Fruit fly (Drosophila melanogaster) whole organism, prepupa: ENCODE results near the gene Drs.

Source experiments
- CG10631 ChIP-seq: fragments of 200-800 bp; sonication (Bioruptor generic); optimal IDR thresholded peaks from 2 replicates; lab custom pipeline; 2016; ENCODE audit warnings: missing biosample characterization, missing genetic modification characterization
- CG11902 ChIP-seq: fragments of 200-800 bp; sonication (Bioruptor generic); optimal IDR thresholded peaks from 3 replicates; lab custom pipeline; 2016; ENCODE audit warnings: missing biosample characterization, missing genetic modification characterization
- CG15336 ChIP-seq: fragments of 200-800 bp; sonication (Bioruptor generic); IDR thresholded peaks from 2 replicates; pipeline ENCODE4 v1.3.6; 2022; ENCODE audit warnings: missing biosample characterization, missing genetic modification characterization
- CG1621 ChIP-seq: fragments of 200-800 bp; sonication (Bioruptor generic); optimal IDR thresholded peaks from 3 replicates; lab custom pipeline; 2018; ENCODE audit warnings: missing biosample characterization, mild to moderate bottlenecking, missing genetic modification characterization
- CG3032 ChIP-seq: fragments of 200-800 bp; optimal IDR thresholded peaks from 2 replicates; lab custom pipeline; 2019; ENCODE audit warnings: missing biosample characterization, mild to moderate bottlenecking, missing genetic modification characterization, moderate library complexity
- CG31627 ChIP-seq: fragments of 200-800 bp; sonication (Bioruptor generic); optimal IDR thresholded peaks from 3 replicates; lab custom pipeline; 2016; ENCODE audit warnings: missing biosample characterization, missing genetic modification characterization
- CG32006 ChIP-seq: fragments of 200-800 bp; sonication (Bioruptor generic); optimal IDR thresholded peaks from 3 replicates; lab custom pipeline; 2017; ENCODE audit warnings: missing biosample characterization, mild to moderate bottlenecking, missing genetic modification characterization
- CG3919 ChIP-seq: fragments of 200-800 bp; sonication (Bioruptor generic); optimal IDR thresholded peaks from 3 replicates; lab custom pipeline; 2016; ENCODE audit warnings: missing biosample characterization, missing genetic modification characterization
- CG4318 ChIP-seq: fragments of 200-800 bp; sonication (Bioruptor generic); optimal IDR thresholded peaks from 3 replicates; lab custom pipeline; 2017; ENCODE audit warnings: missing biosample characterization, mild to moderate bottlenecking, missing genetic modification characterization
- CG6163 ChIP-seq: fragments of 200-800 bp; sonication (Bioruptor generic); IDR thresholded peaks from 3 replicates; pipeline ENCODE4 v1.3.6; 2022; ENCODE audit warnings: missing biosample characterization, missing genetic modification characterization
- CG6276 ChIP-seq: fragments of 200-800 bp; sonication (Bioruptor generic); optimal IDR thresholded peaks from 2 replicates; lab custom pipeline; 2017; ENCODE audit warnings: missing biosample characterization, mild to moderate bottlenecking, missing genetic modification characterization
- CG6792 ChIP-seq: fragments of 200-800 bp; sonication (Bioruptor generic); optimal IDR thresholded peaks from 3 replicates; lab custom pipeline; 2016; ENCODE audit warnings: missing biosample characterization, missing genetic modification characterization
- CG6808 ChIP-seq: fragments of 200-800 bp; sonication (Bioruptor generic); optimal IDR thresholded peaks from 3 replicates; lab custom pipeline; 2017; ENCODE audit warnings: missing biosample characterization, missing genetic modification characterization, mild to moderate bottlenecking, moderate library complexity, missing genetic modification reagents
- CG6854 ChIP-seq: fragments of 200-800 bp; sonication (Bioruptor generic); optimal IDR thresholded peaks from 2 replicates; lab custom pipeline; 2017; ENCODE audit warnings: missing biosample characterization, mild to moderate bottlenecking, missing genetic modification characterization
- CG8119 ChIP-seq: fragments of 200-800 bp; sonication (Bioruptor generic); IDR thresholded peaks from 3 replicates; pipeline ENCODE4 v1.3.6; 2022; ENCODE audit warnings: missing biosample characterization, missing genetic modification characterization
- CG8319 ChIP-seq: fragments of 200-800 bp; sonication (Bioruptor generic); optimal IDR thresholded peaks from 3 replicates; lab custom pipeline; 2016; ENCODE audit warnings: missing biosample characterization, missing genetic modification characterization
- Eip78C ChIP-seq: fragments of 200-800 bp; sonication (Bioruptor generic); peaks from one replicate; lab custom pipeline; 2016; ENCODE audit warnings: missing biosample characterization, missing genetic modification characterization
- Ets21C ChIP-seq: fragments of 200-800 bp; sonication (Bioruptor generic); optimal IDR thresholded peaks from 3 replicates; lab custom pipeline; 2016; ENCODE audit warnings: missing biosample characterization, missing genetic modification characterization
- Hr38 ChIP-seq: sonication (Bioruptor generic); optimal IDR thresholded peaks from 2 replicates; lab custom pipeline; 2016; ENCODE audit warnings: missing biosample characterization, missing genetic modification characterization
- Hr4 ChIP-seq: fragments of 200-800 bp; sonication (Bioruptor generic); optimal IDR thresholded peaks from 3 replicates; lab custom pipeline; 2016; ENCODE audit warnings: missing biosample characterization, missing genetic modification characterization
- Lpt ChIP-seq: fragments of 200-800 bp; sonication (Bioruptor generic); optimal IDR thresholded peaks from 3 replicates; lab custom pipeline; 2016; ENCODE audit warnings: missing biosample characterization, missing genetic modification characterization
- Met ChIP-seq: fragments of 200-800 bp; sonication (Bioruptor generic); optimal IDR thresholded peaks from 3 replicates; lab custom pipeline; 2016; ENCODE audit warnings: missing biosample characterization, missing genetic modification characterization
- Sox102F ChIP-seq: fragments of 200-800 bp; sonication (Bioruptor generic); optimal IDR thresholded peaks from 2 replicates; lab custom pipeline; 2016; ENCODE audit warnings: missing biosample characterization, mild to moderate bottlenecking, missing genetic modification characterization
- Sox14 ChIP-seq: fragments of 200-800 bp; sonication (Bioruptor generic); optimal IDR thresholded peaks from 3 replicates; lab custom pipeline; 2016; ENCODE audit warnings: missing biosample characterization, missing genetic modification characterization
- cyc ChIP-seq: fragments of 200-800 bp; sonication (Bioruptor generic); optimal IDR thresholded peaks from 3 replicates; lab custom pipeline; 2016; ENCODE audit warnings: missing biosample characterization, missing genetic modification characterization
- dsx ChIP-seq: fragments of 200-800 bp; optimal IDR thresholded peaks from 3 replicates; lab custom pipeline; 2019; ENCODE audit warnings: missing biosample characterization, mild to moderate bottlenecking, missing genetic modification characterization, moderate library complexity; ENCODE audit not compliant: poor library complexity, severe bottlenecking
- eg ChIP-seq: fragments of 200-800 bp; sonication (Bioruptor generic); IDR thresholded peaks from 3 replicates; pipeline ENCODE4 v1.3.6; 2022; ENCODE audit warnings: missing biosample characterization, missing genetic modification characterization
- fd85E ChIP-seq: fragments of 200-800 bp; sonication (Bioruptor generic); optimal IDR thresholded peaks from 3 replicates; lab custom pipeline; 2016; ENCODE audit warnings: missing biosample characterization, missing genetic modification characterization
- fkh ChIP-seq: fragments of 200-800 bp; sonication (Bioruptor generic); optimal IDR thresholded peaks from 3 replicates; lab custom pipeline; 2017; ENCODE audit warnings: missing biosample characterization, mild to moderate bottlenecking, missing genetic modification characterization, moderate library complexity
- lz ChIP-seq: fragments of 200-800 bp; sonication (Bioruptor generic); optimal IDR thresholded peaks from 3 replicates; lab custom pipeline; 2016; ENCODE audit warnings: missing biosample characterization, missing genetic modification characterization
- net ChIP-seq: fragments of 200-800 bp; sonication (Bioruptor generic); optimal IDR thresholded peaks from 3 replicates; lab custom pipeline; 2016; ENCODE audit warnings: missing biosample characterization, missing genetic modification characterization
- salr ChIP-seq, 2 experiments: fragments of 200-800 bp; sonication (Bioruptor generic); optimal IDR thresholded peaks; 3 replicates each; lab custom pipeline; 2016 to 2018; ENCODE audit warnings: missing biosample characterization in 2 of 2, missing genetic modification characterization in 2 of 2, mild to moderate bottlenecking in 1 of 2
- ss ChIP-seq, 2 experiments: fragments of 200-800 bp; sonication (Bioruptor generic); optimal IDR thresholded peaks; 2 replicates in 1 of 2; 3 replicates in 1 of 2; lab custom pipeline; 2017 to 2018; ENCODE audit warnings: mild to moderate bottlenecking in 2 of 2, missing biosample characterization in 2 of 2, missing genetic modification characterization in 2 of 2, moderate library complexity in 1 of 2
- svp ChIP-seq: fragments of 200-800 bp; sonication (Bioruptor generic); peaks from one replicate; lab custom pipeline; 2016; ENCODE audit warnings: missing biosample characterization, missing genetic modification characterization
- topi ChIP-seq: fragments of 200-800 bp; sonication (Bioruptor generic); optimal IDR thresholded peaks from 3 replicates; lab custom pipeline; 2016; ENCODE audit warnings: missing biosample characterization, missing genetic modification characterization
- vri ChIP-seq: fragments of 200-800 bp; sonication (Bioruptor generic); optimal IDR thresholded peaks from 3 replicates; lab custom pipeline; 2016; ENCODE audit warnings: missing biosample characterization, mild to moderate bottlenecking, missing genetic modification characterization

Gene Drs

dm6 chr3L:3400555-3401198 lies 31.3 kb downstream of the Drs start:
- no peak for TF ChIP-seq CG6792 (GFP tag; lab: Kevin White, UChicago)
- TF ChIP-seq lz (GFP tag; lab: Kevin White, UChicago): no peak
- no peak for TF ChIP-seq CG10631 (GFP tag; lab: Kevin White, UChicago)
- peak; percentile 68 for TF ChIP-seq CG8119 (GFP tag; lab: Robert Waterston, UW)
- no peak for TF ChIP-seq CG1621 (tag; lab: Kevin White, UChicago)
- peak; percentile 49 for TF ChIP-seq CG6276 (GFP tag; lab: Kevin White, UChicago)
- TF ChIP-seq fd85E: peak; percentile 8
- no peak for TF ChIP-seq cyc (GFP tag; lab: Kevin White, UChicago)
- peak; percentile 46 for TF ChIP-seq svp (GFP tag; lab: Kevin White, UChicago)
- peak; percentile 11 to 38 for TF ChIP-seq ss (GFP tag; optimal IDR thresholded peaks at IDR 0.05; lab: Kevin White, UChicago)
- TF ChIP-seq Ets21C (GFP tag; lab: Kevin White, UChicago): no peak
- peak; percentile 47 for TF ChIP-seq Eip78C (GFP tag; lab: Kevin White, UChicago)
- no peak for TF ChIP-seq dsx (GFP tag; lab: Kevin White, UChicago)
- TF ChIP-seq CG6854 (GFP tag; lab: Kevin White, UChicago): no peak
- TF ChIP-seq salr (GFP tag; optimal IDR thresholded peaks at IDR 0.05; lab: Kevin White, UChicago): peak in 1 of 2 experiments; percentile 2
- TF ChIP-seq CG6163: peak; percentile 63
- no peak for TF ChIP-seq CG8319 (GFP tag; lab: Kevin White, UChicago)
- TF ChIP-seq CG3919 (GFP tag; lab: Kevin White, UChicago): peak; percentile 6
- TF ChIP-seq CG11902: no peak
- peak; percentile 60; the same call in 2 of the 3 replicates for TF ChIP-seq eg (GFP tag; lab: Robert Waterston, UW)
- TF ChIP-seq CG4318: no peak
- TF ChIP-seq Lpt (GFP tag; lab: Kevin White, UChicago): peak; percentile 18
- TF ChIP-seq CG31627: no peak
- TF ChIP-seq net (GFP tag; lab: Kevin White, UChicago): peak; percentile 24
- peak; percentile 31 for TF ChIP-seq CG6808 (GFP tag; lab: Kevin White, UChicago)
- TF ChIP-seq CG15336 (GFP tag; lab: Robert Waterston, UW): peak; percentile 32
- no peak for TF ChIP-seq Sox102F (GFP tag; lab: Kevin White, UChicago)

dm6 chr3L:3405592-3405991 lies 36.2 kb downstream of the Drs start:
- TF ChIP-seq CG4318 (no peak), Met (GFP tag; lab: Kevin White, UChicago) (no peak), CG32006 (GFP tag; lab: Kevin White, UChicago) (no peak), CG10631 (GFP tag; lab: Kevin White, UChicago) (no peak), fkh (GFP tag; lab: Kevin White, UChicago) (no peak), ss (GFP tag; optimal IDR thresholded peaks at IDR 0.05; lab: Kevin White, UChicago) (no peak), Hr38 (GFP tag; lab: Kevin White, UChicago) (no peak), svp (GFP tag; lab: Kevin White, UChicago) (peak; percentile 97), CG8119 (GFP tag; lab: Robert Waterston, UW) (no peak), Ets21C (GFP tag; lab: Kevin White, UChicago) (no peak), topi (GFP tag; lab: Kevin White, UChicago) (no peak), CG15336 (GFP tag; lab: Robert Waterston, UW) (no peak), vri (GFP tag; lab: Kevin White, UChicago) (peak; percentile 29), lz (GFP tag; lab: Kevin White, UChicago) (no peak), CG1621 (tag; lab: Kevin White, UChicago) (no peak), Hr4 (no peak), Sox14 (GFP tag; lab: Kevin White, UChicago) (no peak), CG3032 (no peak)
